Worm (Caenorhabditis elegans) whole organism, L1 larva: Measurements from ENCODE around the gene cah-1.

Source experiments
- ceh-82 ChIP-seq, 3 experiments: fragments of 150-350 bp in 1 of 3; sonication (generic microtip) in 2 of 3; optimal IDR thresholded peaks; 2 replicates each; lab custom pipeline; 2014 to 2017; ENCODE audit warnings: missing biosample characterization in 3 of 3, missing genetic modification characterization in 3 of 3
- ets-5 ChIP-seq: fragments of 200-800 bp; sonication (Bioruptor generic); IDR thresholded peaks from 2 replicates; pipeline ENCODE4 v1.3.6; 2022; ENCODE audit warnings: missing genetic modification characterization, missing compliant biosample characterization
- nhr-47 ChIP-seq: sonication (generic microtip); optimal IDR thresholded peaks from 2 replicates; lab custom pipeline; 2016; ENCODE audit warnings: mild to moderate bottlenecking, missing genetic modification characterization, moderate library complexity, missing compliant biosample characterization
- nhr-77 ChIP-seq: fragments of 150-350 bp; optimal IDR thresholded peaks from 2 replicates; lab custom pipeline; 2014; ENCODE audit warnings: missing biosample characterization, missing genetic modification characterization
- snpc-4 ChIP-seq: fragments of 150-350 bp; optimal IDR thresholded peaks from 2 replicates; lab custom pipeline; 2014; ENCODE audit warnings: missing biosample characterization, missing genetic modification characterization
- sup-37 ChIP-seq: fragments of 200-800 bp; sonication (Bioruptor generic); optimal IDR thresholded peaks from 2 replicates; lab custom pipeline; 2018; ENCODE audit warnings: mild to moderate bottlenecking, missing genetic modification characterization, missing compliant biosample characterization
- tlp-1 ChIP-seq: fragments of 150-350 bp; optimal IDR thresholded peaks from 2 replicates; lab custom pipeline; 2014; ENCODE audit warnings: missing biosample characterization, missing genetic modification characterization

DNA sequence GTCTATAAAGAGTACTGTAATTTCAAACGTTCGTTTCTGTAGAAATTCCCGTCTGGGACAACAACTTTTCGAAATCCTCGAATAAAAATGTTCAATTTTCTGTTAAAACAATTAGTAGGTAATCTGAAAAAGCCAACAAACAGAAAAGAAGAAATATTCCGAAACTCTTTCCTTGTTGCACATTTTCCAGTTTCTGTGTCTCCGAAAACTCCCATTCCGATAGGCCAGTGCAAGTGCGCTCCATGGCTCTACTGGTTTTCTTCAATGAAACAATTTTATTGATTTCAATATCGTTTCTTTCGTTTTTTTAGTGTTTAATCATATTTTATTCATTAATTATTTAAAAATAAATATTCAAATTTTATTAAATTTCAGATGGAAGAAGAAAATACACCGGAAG is 17.2 kb upstream of the cah-1 start, which contains the start of gene F54D8.6:
- peak; percentile 37 for TF ChIP-seq nhr-47 (tag; lab: Kevin White, UChicago)
- no peak for TF ChIP-seq sup-37
- no peak for TF ChIP-seq snpc-4
- peak; percentile 13 to 49 (median 39) for TF ChIP-seq ceh-82 (tag; optimal IDR thresholded peaks at IDR 0.05; lab: Kevin White, UChicago)
- TF ChIP-seq nhr-77 (tag; lab: Kevin White, UChicago) = no peak
- no peak for TF ChIP-seq tlp-1 (tag; lab: Kevin White, UChicago)
- TF ChIP-seq ets-5 (GFP tag; lab: Robert Waterston, UW) = no peak
